Worm (Caenorhabditis elegans) whole organism, late embryonic: ENCODE results near the gene F58D2.2.

Source experiments
- C08G9.2 ChIP-seq: sonication (generic microtip); optimal IDR thresholded peaks from 2 replicates; lab custom pipeline; 2016; ENCODE audit warnings: mild to moderate bottlenecking, missing genetic modification characterization, moderate library complexity, missing compliant biosample characterization
- K09A11.1 ChIP-seq: sonication (generic microtip); optimal IDR thresholded peaks from 2 replicates; lab custom pipeline; 2017; ENCODE audit warnings: antibody characterized with exemption, mild to moderate bottlenecking, missing genetic modification characterization, missing compliant biosample characterization; ENCODE audit not compliant: insufficient read depth
- T23F11.4 ChIP-seq: fragments of 200-800 bp; sonication (Bioruptor generic); optimal IDR thresholded peaks from 2 replicates; lab custom pipeline; 2018; ENCODE audit warnings: mild to moderate bottlenecking, missing genetic modification characterization, missing compliant biosample characterization
- ahr-1 ChIP-seq: sonication (generic microtip); optimal IDR thresholded peaks from 2 replicates; lab custom pipeline; 2016; ENCODE audit warnings: missing genetic modification characterization, missing compliant biosample characterization
- ceh-24 ChIP-seq: sonication (generic microtip); optimal IDR thresholded peaks from 2 replicates; lab custom pipeline; 2016; ENCODE audit warnings: mild to moderate bottlenecking, missing genetic modification characterization, missing compliant biosample characterization
- ceh-31 ChIP-seq: sonication (generic microtip); optimal IDR thresholded peaks from 2 replicates; lab custom pipeline; 2016; ENCODE audit warnings: missing genetic modification characterization, missing compliant biosample characterization
- ceh-48 ChIP-seq: sonication (generic microtip); optimal IDR thresholded peaks from 2 replicates; lab custom pipeline; 2016; ENCODE audit warnings: missing genetic modification characterization, inconsistent platforms, missing compliant biosample characterization
- ceh-6 ChIP-seq: fragments of 200-800 bp; sonication (Bioruptor generic); optimal IDR thresholded peaks from 2 replicates; lab custom pipeline; 2018; ENCODE audit warnings: mild to moderate bottlenecking, missing genetic modification characterization, missing compliant biosample characterization
- dve-1 ChIP-seq: sonication (generic microtip); optimal IDR thresholded peaks from 2 replicates; lab custom pipeline; 2017; ENCODE audit warnings: antibody characterized with exemption, mild to moderate bottlenecking, missing genetic modification characterization, missing compliant biosample characterization
- elt-2 ChIP-seq: sonication (generic microtip); optimal IDR thresholded peaks from 2 replicates; lab custom pipeline; 2016; ENCODE audit warnings: missing genetic modification reagents, missing genetic modification characterization, missing compliant biosample characterization
- elt-4 ChIP-seq: sonication (generic microtip); optimal IDR thresholded peaks from 2 replicates; lab custom pipeline; 2016; ENCODE audit warnings: missing genetic modification characterization, missing compliant biosample characterization
- eyg-1 ChIP-seq: sonication (generic microtip); optimal IDR thresholded peaks from 2 replicates; lab custom pipeline; 2016; ENCODE audit warnings: missing genotype, missing genetic modification characterization, missing compliant biosample characterization
- hlh-13 ChIP-seq: fragments of 200-800 bp; sonication (Bioruptor generic); optimal IDR thresholded peaks from 2 replicates; lab custom pipeline; 2018; ENCODE audit warnings: mild to moderate bottlenecking, missing genetic modification characterization, missing compliant biosample characterization
- hlh-15 ChIP-seq: sonication (generic microtip); optimal IDR thresholded peaks from 2 replicates; lab custom pipeline; 2016; ENCODE audit warnings: missing genetic modification characterization, missing compliant biosample characterization
- hlh-8 ChIP-seq: sonication (generic microtip); optimal IDR thresholded peaks from 2 replicates; lab custom pipeline; 2016; ENCODE audit warnings: missing genotype, missing genetic modification characterization, missing compliant biosample characterization
- lim-6 ChIP-seq: sonication (generic microtip); optimal IDR thresholded peaks from 2 replicates; lab custom pipeline; 2016; ENCODE audit warnings: missing genetic modification characterization, missing compliant biosample characterization
- madf-2 ChIP-seq: sonication (generic microtip); optimal IDR thresholded peaks from 2 replicates; lab custom pipeline; 2017; ENCODE audit warnings: missing genetic modification characterization, missing compliant biosample characterization
- mec-3 ChIP-seq: sonication (generic microtip); optimal IDR thresholded peaks from 2 replicates; lab custom pipeline; 2016; ENCODE audit warnings: borderline replicate concordance, missing genetic modification characterization, missing compliant biosample characterization
- nfya-1 ChIP-seq: sonication (generic microtip); optimal IDR thresholded peaks from 2 replicates; lab custom pipeline; 2017; ENCODE audit warnings: missing genetic modification characterization, mild to moderate bottlenecking, missing compliant biosample characterization, antibody characterized with exemption, moderate library complexity
- nhr-11 ChIP-seq: fragments of 150-350 bp; optimal IDR thresholded peaks from 2 replicates; lab custom pipeline; 2014; ENCODE audit warnings: missing biosample characterization, missing genetic modification characterization
- npax-4 ChIP-seq: sonication (generic microtip); optimal IDR thresholded peaks from 2 replicates; lab custom pipeline; 2016; ENCODE audit warnings: missing genetic modification characterization, missing compliant biosample characterization
- pat-9 ChIP-seq: fragments of 200-800 bp; sonication (Bioruptor generic); optimal IDR thresholded peaks from 2 replicates; lab custom pipeline; 2018; ENCODE audit warnings: mild to moderate bottlenecking, missing genetic modification characterization, moderate library complexity, missing compliant biosample characterization
- pax-1 ChIP-seq: fragments of 150-350 bp; optimal IDR thresholded peaks from 2 replicates; lab custom pipeline; 2014; ENCODE audit warnings: missing biosample characterization, missing genetic modification characterization
- ref-2 ChIP-seq: sonication (generic microtip); optimal IDR thresholded peaks from 2 replicates; lab custom pipeline; 2016; ENCODE audit warnings: missing genetic modification characterization, missing compliant biosample characterization
- rnt-1 ChIP-seq: sonication (generic microtip); optimal IDR thresholded peaks from 2 replicates; lab custom pipeline; 2016; ENCODE audit warnings: missing genetic modification characterization, missing compliant biosample characterization
- sdc-2 ChIP-seq: sonication (generic microtip); optimal IDR thresholded peaks from 2 replicates; lab custom pipeline; 2016; ENCODE audit warnings: missing genotype, missing genetic modification characterization, missing compliant biosample characterization
- sox-2 ChIP-seq: fragments of 200-800 bp; sonication (Bioruptor generic); IDR thresholded peaks from 2 replicates; pipeline ENCODE4 v1.3.6; 2022; ENCODE audit warnings: missing genetic modification reagents, missing genetic modification characterization, missing compliant biosample characterization
- sox-4 ChIP-seq: sonication (generic microtip); optimal IDR thresholded peaks from 2 replicates; lab custom pipeline; 2017; ENCODE audit warnings: mild to moderate bottlenecking, missing genetic modification characterization, inconsistent platforms, missing compliant biosample characterization
- unc-42 ChIP-seq: sonication (generic microtip); optimal IDR thresholded peaks from 2 replicates; lab custom pipeline; 2016; ENCODE audit warnings: missing genotype, missing genetic modification characterization, missing compliant biosample characterization
- unc-86 ChIP-seq: sonication (generic microtip); optimal IDR thresholded peaks from 2 replicates; lab custom pipeline; 2016; ENCODE audit warnings: missing genetic modification characterization, missing compliant biosample characterization
- ztf-16 ChIP-seq: sonication (generic microtip); optimal IDR thresholded peaks from 2 replicates; lab custom pipeline; 2017; ENCODE audit warnings: missing genetic modification characterization, missing compliant biosample characterization

F58D2.2 gene

DNA sequence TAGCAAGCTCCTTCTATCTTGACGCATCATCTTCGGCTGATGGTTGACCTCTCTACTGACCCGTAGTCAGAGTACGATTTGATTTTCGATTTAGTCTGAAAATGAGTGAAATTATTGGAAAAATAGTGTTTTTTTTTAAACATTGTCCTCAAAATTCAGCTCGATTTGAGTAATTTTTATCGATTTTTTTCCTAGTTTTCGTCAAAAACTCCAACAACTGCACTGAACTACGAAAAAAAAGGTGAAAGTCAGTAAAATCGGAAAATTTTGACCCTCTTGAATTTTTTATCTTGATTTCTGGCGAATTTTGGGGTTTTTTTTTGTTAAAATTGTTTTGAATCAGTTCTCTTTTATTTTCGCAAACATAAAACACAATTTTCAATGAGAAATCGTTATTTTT lies 14.5 kb downstream of the F58D2.2 start, which contains the start of gene ced-3:
TSS of gene ced-3 (minus strand) at position 101 of the 400 bp plus-strand sequence.
- TF ChIP-seq ceh-48 = no peak
- no peak for TF ChIP-seq ceh-24

DNA sequence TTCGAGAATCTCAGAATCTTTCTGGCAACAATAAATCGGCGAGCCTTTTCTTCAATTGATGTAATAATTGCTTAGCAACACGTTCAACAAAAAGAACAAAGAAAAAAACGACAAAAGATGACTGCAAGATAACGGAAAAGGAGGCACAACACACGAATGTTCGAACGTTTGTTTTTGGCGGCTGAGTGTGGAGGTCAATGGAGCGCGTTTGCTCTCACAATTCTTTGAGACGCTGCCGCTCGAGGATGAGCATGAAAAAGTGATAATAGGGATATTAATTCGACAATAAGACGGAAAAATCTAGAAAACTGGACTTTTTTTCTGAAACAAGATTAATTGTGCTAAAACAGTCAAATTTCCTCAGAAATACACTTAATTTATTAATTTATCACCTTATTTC lies 16.3 kb downstream of the F58D2.2 start:
- peak; percentile 18 for TF ChIP-seq ceh-31 (tag; lab: Kevin White, UChicago)
- no peak for TF ChIP-seq madf-2
- peak; percentile 16 for TF ChIP-seq ref-2 (tag; lab: Kevin White, UChicago)
- TF ChIP-seq, all 69 proteins: peak for 2

DNA sequence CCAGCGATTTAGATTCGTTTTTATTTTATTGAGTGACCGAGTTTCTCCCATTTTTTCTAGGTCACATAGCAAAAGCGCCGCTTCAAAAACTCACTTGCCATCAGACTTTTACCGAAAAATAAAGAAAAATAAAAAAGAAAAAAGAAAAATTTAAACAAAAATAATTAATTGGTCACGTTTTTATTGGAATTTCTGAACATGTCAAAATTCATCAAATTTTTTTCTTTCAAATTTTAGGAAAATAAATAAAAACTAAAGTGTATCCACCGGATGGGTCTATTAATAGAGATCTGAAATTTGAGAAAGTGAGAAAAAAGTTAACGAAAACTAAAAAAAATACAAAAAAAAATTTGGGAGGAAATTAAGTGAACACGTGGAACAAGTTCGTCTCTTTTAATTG lies 20.0 kb downstream of the F58D2.2 start, which contains the start of gene C48D1.9:
TSS of gene C48D1.9 (minus strand) at position 101 of the 400 bp plus-strand sequence.
- TF ChIP-seq hlh-8 (tag; lab: Kevin White, UChicago) (no peak), npax-4 (tag; lab: Kevin White, UChicago) (no peak), hlh-15 (no peak)
- TF ChIP-seq, all 69 proteins: peak for 0

DNA sequence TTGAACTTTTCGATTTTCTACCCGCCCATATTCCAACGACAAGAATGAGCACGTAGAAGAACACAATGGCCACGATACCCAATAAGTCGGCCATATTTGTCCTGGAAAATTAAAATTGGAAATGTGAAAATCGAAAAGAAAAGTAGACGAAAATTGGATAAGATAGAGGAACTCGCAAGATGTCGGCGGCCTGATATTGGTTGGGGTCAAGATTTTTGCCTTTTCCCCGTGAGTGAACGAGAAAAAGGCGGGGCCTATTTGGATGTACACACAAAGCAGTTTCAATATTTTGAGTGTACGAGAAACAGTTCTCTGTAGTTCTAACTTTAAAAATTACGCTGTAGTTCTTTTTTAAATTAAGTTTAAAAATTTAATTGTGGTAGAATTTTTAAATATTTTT lies 24.9 kb downstream of the F58D2.2 start, which contains the start of gene cho-1:
TSS of gene cho-1 (minus strand) at position 101 of the 400 bp plus-strand sequence.
- TF ChIP-seq eyg-1 (tag; lab: Kevin White, UChicago) (no peak), rnt-1 (tag; lab: Kevin White, UChicago) (no peak), ceh-6 (GFP tag; lab: Kevin White, UChicago) (no peak), ref-2 (tag; lab: Kevin White, UChicago) (no peak), K09A11.1 (tag; lab: Kevin White, UChicago) (no peak)

DNA sequence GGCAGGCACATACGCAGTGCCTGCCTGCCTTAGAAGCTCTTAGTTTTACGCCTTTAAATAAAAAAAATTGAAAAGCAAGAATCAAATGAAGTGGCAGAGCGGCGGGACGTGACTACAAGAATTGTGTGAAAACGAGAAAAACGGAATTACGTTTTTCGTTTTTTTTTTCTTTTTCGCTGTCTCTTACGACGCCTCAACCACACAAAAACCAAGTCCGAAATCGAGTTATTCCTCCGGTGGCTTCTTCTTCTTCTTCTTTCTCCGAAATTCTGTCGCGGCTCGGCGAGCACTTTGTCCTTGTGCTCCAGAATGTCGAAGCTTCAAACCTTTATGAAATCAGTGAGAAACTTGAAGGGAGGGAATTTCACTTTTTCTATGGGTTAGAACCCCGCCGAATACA lies 31.0 kb downstream of the F58D2.2 start:
- TF ChIP-seq pat-9 (no peak), T23F11.4 (GFP tag; lab: Kevin White, UChicago) (no peak), unc-42 (tag; lab: Kevin White, UChicago) (peak; percentile 75)

DNA sequence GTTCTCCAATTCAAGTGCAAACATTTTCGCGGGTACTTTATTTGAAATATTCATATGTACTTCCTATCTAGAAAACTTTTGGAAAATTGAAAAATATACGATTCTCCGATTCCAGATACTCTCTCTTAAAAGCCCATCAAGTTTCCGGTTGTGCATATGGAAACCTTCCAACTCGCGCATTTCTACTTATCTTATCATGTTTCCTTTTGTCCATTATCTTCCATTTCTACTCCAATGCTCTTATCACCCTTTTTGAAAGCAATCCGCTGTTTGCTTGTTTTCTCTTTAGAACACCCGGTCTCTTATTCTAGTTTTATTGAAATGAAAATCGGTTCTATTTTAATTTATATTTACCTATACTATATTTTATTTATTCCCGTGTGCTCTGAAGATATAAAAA lies 32.1 kb downstream of the F58D2.2 start, which contains the start of gene C48D1.5:
TSS of gene C48D1.5 (plus strand) at position 301 of the 400 bp plus-strand sequence.
- no peak for TF ChIP-seq lim-6 (tag; lab: Kevin White, UChicago)
- TF ChIP-seq dve-1 (tag; lab: Kevin White, UChicago) = no peak
- TF ChIP-seq nfya-1 (tag; lab: Kevin White, UChicago) = no peak
- no peak for TF ChIP-seq hlh-8 (tag; lab: Kevin White, UChicago)
- no peak for TF ChIP-seq nhr-11 (tag; lab: Kevin White, UChicago)
- TF ChIP-seq elt-2 (tag; lab: Kevin White, UChicago) = peak; percentile 88
- TF ChIP-seq hlh-13 (GFP tag; lab: Kevin White, UChicago) = no peak

DNA sequence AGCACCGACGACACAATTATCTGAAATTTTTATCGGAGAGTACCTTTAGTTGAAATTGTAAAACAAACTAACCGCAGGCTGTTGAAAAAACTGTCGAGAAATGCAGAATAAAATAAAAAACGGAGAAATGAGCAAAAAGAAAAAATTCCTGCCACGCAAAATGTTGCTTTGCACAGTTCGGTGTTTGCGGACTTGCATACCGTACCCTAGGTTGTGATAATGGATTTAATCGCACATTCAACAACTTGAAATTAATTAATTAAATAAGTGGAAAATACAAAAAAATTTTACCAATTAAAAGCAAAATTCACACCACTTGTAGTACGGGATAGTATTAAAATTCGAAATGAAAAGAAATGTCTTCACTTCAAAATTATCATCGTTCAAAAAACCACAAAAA lies 41.8 kb downstream of the F58D2.2 start:
- no peak for TF ChIP-seq unc-86
- no peak for TF ChIP-seq sox-2 (GFP tag; lab: Robert Waterston, UW)
- TF ChIP-seq nfya-1 (tag; lab: Kevin White, UChicago) = peak; percentile 47
- no peak for TF ChIP-seq ztf-16 (tag; lab: Kevin White, UChicago)
- no peak for TF ChIP-seq ref-2 (tag; lab: Kevin White, UChicago)
- TF ChIP-seq npax-4 (tag; lab: Kevin White, UChicago) = no peak
- TF ChIP-seq ahr-1 (tag; lab: Kevin White, UChicago) = no peak
- TF ChIP-seq unc-42 (tag; lab: Kevin White, UChicago) = peak; percentile 77
- TF ChIP-seq C08G9.2 (tag; lab: Kevin White, UChicago) = no peak
- no peak for TF ChIP-seq hlh-13 (GFP tag; lab: Kevin White, UChicago)
- TF ChIP-seq elt-4 = no peak
- TF ChIP-seq K09A11.1 (tag; lab: Kevin White, UChicago) = no peak
- TF ChIP-seq sox-4 = no peak
- no peak for TF ChIP-seq pax-1 (tag; lab: Kevin White, UChicago)
- TF ChIP-seq mec-3 (tag; lab: Kevin White, UChicago) = no peak
- no peak for TF ChIP-seq sdc-2 (tag; lab: Kevin White, UChicago)
